Worm (Caenorhabditis elegans): ENCODE results near the gene npp-23.

npp-23 gene

DNA sequence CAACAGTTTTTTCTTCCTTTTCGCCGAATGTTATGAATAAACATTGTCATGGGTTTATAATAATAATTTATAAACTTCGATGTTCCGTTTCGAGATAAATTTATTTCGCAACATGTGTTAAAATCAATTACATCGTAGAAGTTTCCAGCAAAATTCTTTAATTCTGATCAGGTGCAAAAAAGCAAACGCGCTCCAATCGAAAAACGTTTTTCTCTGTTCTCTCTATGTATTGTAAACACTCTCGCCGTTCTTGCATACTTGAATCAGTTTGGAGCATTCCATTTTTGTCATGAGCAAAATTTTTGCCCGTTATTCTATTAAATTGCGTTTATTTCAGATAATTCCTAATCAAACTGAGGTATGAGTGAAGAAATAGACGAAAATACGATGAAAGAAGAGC is 24.3 kb upstream of the npp-23 start, which contains the start of gene rad-54.L2 (continued):
- peak; percentile 8 for TF ChIP-seq nhr-11 (tag; optimal IDR thresholded peaks at IDR 0.05)
- no peak for TF ChIP-seq lir-3 (tag; optimal IDR thresholded peaks at IDR 0.05)
- TF ChIP-seq nhr-77 (tag; optimal IDR thresholded peaks at IDR 0.05): peak; percentile 46
- peak; percentile 12 for TF ChIP-seq pqm-1 (tag; optimal IDR thresholded peaks at IDR 0.05)
- TF ChIP-seq aha-1 (tag): no peak
- TF ChIP-seq attf-4 (tag; optimal IDR thresholded peaks at IDR 0.05): no peak
- TF ChIP-seq mep-1 (tag; optimal IDR thresholded peaks at IDR 0.05): peak; percentile 76
- no peak for TF ChIP-seq mdl-1 (tag; optimal IDR thresholded peaks at IDR 0.05)
- TF ChIP-seq daf-16 (GFP tag; optimal IDR thresholded peaks at IDR 0.05): peak in 1 of 2 experiments; percentile 24
- peak; percentile 88 for TF ChIP-seq daf-16 (tag; optimal IDR thresholded peaks at IDR 0.05)
- TF ChIP-seq spr-1 (tag; optimal IDR thresholded peaks at IDR 0.05): no peak
- TF ChIP-seq F10B5.3 (tag; optimal IDR thresholded peaks at IDR 0.05): no peak
- TF ChIP-seq hlh-11 (tag; optimal IDR thresholded peaks at IDR 0.05): peak; percentile 66
- peak; percentile 59 for TF ChIP-seq dpl-1 (GFP tag; optimal IDR thresholded peaks at IDR 0.05)
- TF ChIP-seq mxl-3 (GFP tag; optimal IDR thresholded peaks at IDR 0.05): no peak
- peak; percentile 79 for TF ChIP-seq mes-2 (tag; optimal IDR thresholded peaks at IDR 0.05; ENCODE audit: poor library complexity, severe bottlenecking)
- TF ChIP-seq Y75B8A.6 (GFP tag; IDR thresholded peaks at IDR 0.05): no peak
- no peak for TF ChIP-seq daf-19 (GFP tag; conservative IDR thresholded peaks at IDR 0.05)
- TF ChIP-seq pha-4 (GFP tag; IDR thresholded peaks at IDR 0.05): peak; percentile 50; the same call in 1 of the 2 replicates
- peak; percentile 97 for TF ChIP-seq pha-4 (tag; optimal IDR thresholded peaks at IDR 0.05)
- TF ChIP-seq lin-38 (GFP tag; IDR thresholded peaks at IDR 0.05): peak; percentile 87
- no peak for TF ChIP-seq snpc-4 (tag; optimal IDR thresholded peaks at IDR 0.05)
- no peak for TF ChIP-seq lin-39 (tag; optimal IDR thresholded peaks at IDR 0.05)
- no peak for TF ChIP-seq madf-5 (GFP tag; IDR thresholded peaks at IDR 0.05)
- TF ChIP-seq nhr-102 (tag; optimal IDR thresholded peaks at IDR 0.05): peak; percentile 32
- TF ChIP-seq hif-1 (tag; optimal IDR thresholded peaks at IDR 0.05): peak in 1 of 2 experiments; percentile 26
- no peak for TF ChIP-seq mxl-2 (GFP tag; conservative IDR thresholded peaks at IDR 0.05)
- TF ChIP-seq snpc-1.2 (GFP tag; IDR thresholded peaks at IDR 0.05): no peak
- TF ChIP-seq unc-62 (GFP tag; optimal IDR thresholded peaks at IDR 0.05 in 1 of 2): no peak
- TF ChIP-seq unc-62 (tag; optimal IDR thresholded peaks at IDR 0.05): no peak

DNA sequence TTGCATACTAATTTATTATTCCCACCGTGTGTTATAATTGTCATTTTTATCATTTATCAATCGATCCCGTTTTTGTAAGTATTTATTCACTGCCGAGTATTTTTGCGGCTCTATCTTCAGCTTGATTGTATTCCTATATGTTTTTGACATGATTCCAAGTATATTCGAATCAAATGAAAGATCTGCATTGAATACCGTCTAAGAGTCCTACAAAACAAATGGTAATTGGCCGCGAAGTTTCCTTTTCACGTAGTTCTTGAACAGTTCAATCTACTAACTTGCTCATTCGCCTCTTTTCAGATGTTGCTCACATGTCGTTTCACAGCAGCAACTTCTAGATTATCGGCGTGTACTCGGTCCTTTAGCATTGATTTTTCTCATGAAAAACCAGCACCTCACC is 23.1 kb upstream of the npp-23 start, which contains the start of gene C27B7.2:
TSS of gene C27B7.2 (plus strand) at position 301 of the 400 bp plus-strand sequence.
- TF ChIP-seq zfp-2 (tag; optimal IDR thresholded peaks at IDR 0.05): no peak
- TF ChIP-seq set-16 (GFP tag; IDR thresholded peaks at IDR 0.05): no peak
- TF ChIP-seq ceh-20 (GFP tag; IDR thresholded peaks at IDR 0.05): no peak
- no peak for TF ChIP-seq attf-4 (tag; optimal IDR thresholded peaks at IDR 0.05)
- TF ChIP-seq dve-1 (tag; optimal IDR thresholded peaks at IDR 0.05; ENCODE audit: insufficient read depth): no peak
- no peak for TF ChIP-seq rbr-2 (tag; optimal IDR thresholded peaks at IDR 0.05)
- TF ChIP-seq unc-39 (tag; optimal IDR thresholded peaks at IDR 0.05): no peak
- no peak for TF ChIP-seq skn-1 (tag; optimal IDR thresholded peaks at IDR 0.05)
- peak; percentile 46; the same call in 1 of the 2 replicates for TF ChIP-seq Y48G9A.11 (GFP tag; IDR thresholded peaks at IDR 0.05)
- no peak for TF ChIP-seq zag-1 (tag; optimal IDR thresholded peaks at IDR 0.05)
- TF ChIP-seq dmd-8 (GFP tag; IDR thresholded peaks at IDR 0.05): 0 out of 2 replicates have a peak, but pooled peaks have one; percentile 30
- TF ChIP-seq snpc-1.2 (GFP tag; IDR thresholded peaks at IDR 0.05): no peak
- TF ChIP-seq aha-1 (tag): peak; percentile 43
- no peak for TF ChIP-seq F10B5.3 (tag; optimal IDR thresholded peaks at IDR 0.05)
- TF ChIP-seq ceh-32 (tag; optimal IDR thresholded peaks at IDR 0.05; ENCODE audit: poor library complexity): no peak
- TF ChIP-seq T26A8.4 (GFP tag; IDR thresholded peaks at IDR 0.05): 0 out of 2 replicates have a peak, but pooled peaks have one; percentile 25
- no peak for TF ChIP-seq ama-1 (optimal IDR thresholded peaks at IDR 0.05)
- TF ChIP-seq mxl-2 (GFP tag; conservative IDR thresholded peaks at IDR 0.05): no peak
- no peak for TF ChIP-seq madf-9 (GFP tag; conservative IDR thresholded peaks at IDR 0.05)

Data from whole organism, L4 larva.